Worm (Caenorhabditis elegans) whole organism, late embryonic: ENCODE measurements around the gene acs-14.

Source experiments
- C08G9.2 ChIP-seq: sonication (generic microtip); optimal IDR thresholded peaks from 2 replicates; lab custom pipeline; 2016; ENCODE audit warnings: mild to moderate bottlenecking, missing genetic modification characterization, moderate library complexity, missing compliant biosample characterization
- K09A11.1 ChIP-seq: sonication (generic microtip); optimal IDR thresholded peaks from 2 replicates; lab custom pipeline; 2017; ENCODE audit warnings: antibody characterized with exemption, mild to moderate bottlenecking, missing genetic modification characterization, missing compliant biosample characterization; ENCODE audit not compliant: insufficient read depth
- ama-1 ChIP-seq: fragments of 150-350 bp; optimal IDR thresholded peaks from 2 replicates; lab custom pipeline; 2014
- ceh-14 ChIP-seq: sonication (generic microtip); optimal IDR thresholded peaks from 2 replicates; lab custom pipeline; 2016; ENCODE audit warnings: missing genotype, missing genetic modification characterization, missing compliant biosample characterization
- ceh-2 ChIP-seq: sonication (generic microtip); optimal IDR thresholded peaks from 2 replicates; lab custom pipeline; 2016; ENCODE audit warnings: missing genotype, missing genetic modification characterization, missing compliant biosample characterization
- ceh-22 ChIP-seq: sonication (generic microtip); optimal IDR thresholded peaks from 2 replicates; lab custom pipeline; 2017; ENCODE audit warnings: missing biosample characterization, missing genetic modification characterization
- ceh-24 ChIP-seq: sonication (generic microtip); optimal IDR thresholded peaks from 2 replicates; lab custom pipeline; 2016; ENCODE audit warnings: mild to moderate bottlenecking, missing genetic modification characterization, missing compliant biosample characterization
- ceh-31 ChIP-seq: sonication (generic microtip); optimal IDR thresholded peaks from 2 replicates; lab custom pipeline; 2016; ENCODE audit warnings: missing genetic modification characterization, missing compliant biosample characterization
- ceh-34 ChIP-seq: sonication (generic microtip); optimal IDR thresholded peaks from 2 replicates; lab custom pipeline; 2016; ENCODE audit warnings: mild to moderate bottlenecking, missing genetic modification characterization, missing compliant biosample characterization
- ceh-45 ChIP-seq: fragments of 200-800 bp; sonication (Bioruptor generic); IDR thresholded peaks from 2 replicates; pipeline ENCODE4 v1.3.6; 2022; ENCODE audit warnings: missing genetic modification reagents, missing genetic modification characterization, missing compliant biosample characterization
- ceh-48 ChIP-seq: sonication (generic microtip); optimal IDR thresholded peaks from 2 replicates; lab custom pipeline; 2016; ENCODE audit warnings: missing genetic modification characterization, inconsistent platforms, missing compliant biosample characterization
- ceh-6 ChIP-seq: fragments of 200-800 bp; sonication (Bioruptor generic); optimal IDR thresholded peaks from 2 replicates; lab custom pipeline; 2018; ENCODE audit warnings: mild to moderate bottlenecking, missing genetic modification characterization, missing compliant biosample characterization
- ceh-9 ChIP-seq: sonication (generic microtip); optimal IDR thresholded peaks from 2 replicates; lab custom pipeline; 2016; ENCODE audit warnings: mild to moderate bottlenecking, missing genetic modification characterization, inconsistent platforms, missing compliant biosample characterization
- dmd-4 ChIP-seq: sonication (generic microtip); optimal IDR thresholded peaks from 2 replicates; lab custom pipeline; 2016; ENCODE audit warnings: borderline replicate concordance, missing genetic modification characterization, missing compliant biosample characterization
- dve-1 ChIP-seq: sonication (generic microtip); optimal IDR thresholded peaks from 2 replicates; lab custom pipeline; 2017; ENCODE audit warnings: antibody characterized with exemption, mild to moderate bottlenecking, missing genetic modification characterization, missing compliant biosample characterization
- elt-4 ChIP-seq: sonication (generic microtip); optimal IDR thresholded peaks from 2 replicates; lab custom pipeline; 2016; ENCODE audit warnings: missing genetic modification characterization, missing compliant biosample characterization
- ets-4 ChIP-seq: sonication (generic microtip); optimal IDR thresholded peaks from 2 replicates; lab custom pipeline; 2016; ENCODE audit warnings: missing genetic modification characterization, missing compliant biosample characterization
- eyg-1 ChIP-seq: sonication (generic microtip); optimal IDR thresholded peaks from 2 replicates; lab custom pipeline; 2016; ENCODE audit warnings: missing genotype, missing genetic modification characterization, missing compliant biosample characterization
- fax-1 ChIP-seq: sonication (generic microtip); optimal IDR thresholded peaks from 2 replicates; lab custom pipeline; 2016; ENCODE audit warnings: missing genotype, missing genetic modification characterization, missing compliant biosample characterization
- gmeb-2 ChIP-seq: sonication (generic microtip); optimal IDR thresholded peaks from 2 replicates; lab custom pipeline; 2016; ENCODE audit warnings: missing genetic modification characterization, inconsistent platforms, missing compliant biosample characterization
- hlh-13 ChIP-seq: fragments of 200-800 bp; sonication (Bioruptor generic); optimal IDR thresholded peaks from 2 replicates; lab custom pipeline; 2018; ENCODE audit warnings: mild to moderate bottlenecking, missing genetic modification characterization, missing compliant biosample characterization
- hlh-15 ChIP-seq: sonication (generic microtip); optimal IDR thresholded peaks from 2 replicates; lab custom pipeline; 2016; ENCODE audit warnings: missing genetic modification characterization, missing compliant biosample characterization
- hlh-8 ChIP-seq: sonication (generic microtip); optimal IDR thresholded peaks from 2 replicates; lab custom pipeline; 2016; ENCODE audit warnings: missing genotype, missing genetic modification characterization, missing compliant biosample characterization
- lim-6 ChIP-seq: sonication (generic microtip); optimal IDR thresholded peaks from 2 replicates; lab custom pipeline; 2016; ENCODE audit warnings: missing genetic modification characterization, missing compliant biosample characterization
- lin-11 ChIP-seq: fragments of 200-800 bp; sonication (Bioruptor generic); optimal IDR thresholded peaks from 2 replicates; lab custom pipeline; 2018; ENCODE audit warnings: mild to moderate bottlenecking, missing genetic modification characterization, missing compliant biosample characterization
- mec-3 ChIP-seq: sonication (generic microtip); optimal IDR thresholded peaks from 2 replicates; lab custom pipeline; 2016; ENCODE audit warnings: borderline replicate concordance, missing genetic modification characterization, missing compliant biosample characterization
- nfya-1 ChIP-seq: sonication (generic microtip); optimal IDR thresholded peaks from 2 replicates; lab custom pipeline; 2017; ENCODE audit warnings: missing genetic modification characterization, mild to moderate bottlenecking, missing compliant biosample characterization, antibody characterized with exemption, moderate library complexity
- nhr-11 ChIP-seq: fragments of 150-350 bp; optimal IDR thresholded peaks from 2 replicates; lab custom pipeline; 2014; ENCODE audit warnings: missing biosample characterization, missing genetic modification characterization
- nhr-232 ChIP-seq: sonication (generic microtip); optimal IDR thresholded peaks from 2 replicates; lab custom pipeline; 2016; ENCODE audit warnings: missing genetic modification characterization, missing compliant biosample characterization
- odd-2 ChIP-seq: sonication (generic microtip); optimal IDR thresholded peaks from 2 replicates; lab custom pipeline; 2017; ENCODE audit warnings: antibody characterized with exemption, mild to moderate bottlenecking, missing genetic modification characterization, missing compliant biosample characterization
- pag-3 ChIP-seq: sonication (generic microtip); optimal IDR thresholded peaks from 2 replicates; lab custom pipeline; 2016; ENCODE audit warnings: missing compliant biosample characterization, missing genetic modification characterization, borderline replicate concordance
- pat-9 ChIP-seq: fragments of 200-800 bp; sonication (Bioruptor generic); optimal IDR thresholded peaks from 2 replicates; lab custom pipeline; 2018; ENCODE audit warnings: mild to moderate bottlenecking, missing genetic modification characterization, moderate library complexity, missing compliant biosample characterization
- pax-1 ChIP-seq: fragments of 150-350 bp; optimal IDR thresholded peaks from 2 replicates; lab custom pipeline; 2014; ENCODE audit warnings: missing biosample characterization, missing genetic modification characterization
- pha-4 ChIP-seq: fragments of 150-350 bp; optimal IDR thresholded peaks from 2 replicates; lab custom pipeline; 2018; ENCODE audit warnings: missing biosample characterization, missing genetic modification reagents, missing genetic modification characterization
- pqm-1 ChIP-seq: sonication (generic microtip); optimal IDR thresholded peaks from 2 replicates; lab custom pipeline; 2016; ENCODE audit warnings: missing genetic modification characterization, missing compliant biosample characterization
- pros-1 ChIP-seq: fragments of 150-350 bp; optimal IDR thresholded peaks from 2 replicates; lab custom pipeline; 2014; ENCODE audit warnings: missing biosample characterization, missing genetic modification reagents, missing genetic modification characterization
- ref-2 ChIP-seq: sonication (generic microtip); optimal IDR thresholded peaks from 2 replicates; lab custom pipeline; 2016; ENCODE audit warnings: missing genetic modification characterization, missing compliant biosample characterization
- rnt-1 ChIP-seq: sonication (generic microtip); optimal IDR thresholded peaks from 2 replicates; lab custom pipeline; 2016; ENCODE audit warnings: missing genetic modification characterization, missing compliant biosample characterization
- sox-2 ChIP-seq: fragments of 200-800 bp; sonication (Bioruptor generic); IDR thresholded peaks from 2 replicates; pipeline ENCODE4 v1.3.6; 2022; ENCODE audit warnings: missing genetic modification reagents, missing genetic modification characterization, missing compliant biosample characterization
- sox-4 ChIP-seq: sonication (generic microtip); optimal IDR thresholded peaks from 2 replicates; lab custom pipeline; 2017; ENCODE audit warnings: mild to moderate bottlenecking, missing genetic modification characterization, inconsistent platforms, missing compliant biosample characterization
- syd-9 ChIP-seq: sonication (generic microtip); optimal IDR thresholded peaks from 2 replicates; lab custom pipeline; 2016; ENCODE audit warnings: mild to moderate bottlenecking, missing genetic modification characterization, moderate library complexity, missing compliant biosample characterization
- tbx-2 ChIP-seq: sonication (generic microtip); optimal IDR thresholded peaks from 2 replicates; lab custom pipeline; 2016; ENCODE audit warnings: missing genetic modification characterization, missing compliant biosample characterization
- ttx-3 ChIP-seq: sonication (generic microtip); optimal IDR thresholded peaks from 2 replicates; lab custom pipeline; 2016; ENCODE audit warnings: missing genetic modification reagents, missing genetic modification characterization, missing compliant biosample characterization
- unc-42 ChIP-seq: sonication (generic microtip); optimal IDR thresholded peaks from 2 replicates; lab custom pipeline; 2016; ENCODE audit warnings: missing genotype, missing genetic modification characterization, missing compliant biosample characterization
- unc-55 ChIP-seq: sonication (generic microtip); optimal IDR thresholded peaks from 2 replicates; lab custom pipeline; 2017; ENCODE audit warnings: missing biosample characterization, missing genetic modification reagents, missing genetic modification characterization
- zip-5 ChIP-seq: sonication (generic microtip); optimal IDR thresholded peaks from 2 replicates; lab custom pipeline; 2016; ENCODE audit warnings: missing genetic modification characterization, missing compliant biosample characterization

Gene acs-14

DNA sequence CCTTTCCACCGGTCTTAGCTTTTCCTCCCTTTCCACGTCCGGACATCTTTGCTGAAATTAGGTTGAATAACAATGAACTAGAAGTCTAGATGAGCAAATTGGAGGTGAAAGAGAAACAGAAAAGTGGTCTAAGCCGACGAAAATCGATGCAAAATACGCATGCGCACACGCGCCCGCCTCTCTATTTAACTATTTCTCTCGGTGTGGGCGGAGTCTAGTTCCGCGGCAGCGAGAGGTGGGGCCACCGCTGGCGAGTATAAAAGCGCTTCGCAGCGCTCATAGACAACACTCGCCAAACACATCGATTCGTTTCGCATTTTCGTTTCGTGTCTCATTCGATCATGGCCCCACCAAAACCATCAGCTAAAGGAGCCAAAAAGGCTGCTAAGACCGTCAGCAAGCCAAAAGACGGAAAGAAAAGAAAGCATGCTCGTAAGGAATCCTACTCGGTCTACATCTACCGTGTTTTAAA is 37.3 kb downstream of the acs-14 start, which contains the start of the genes his-35 and his-41:
his-35 (minus strand) TSS at position 51 of the 472 bp plus-strand sequence.
his-41 (plus strand) TSS at position 299 of the 472 bp plus-strand sequence.
- no peak for TF ChIP-seq ceh-14
- no peak for TF ChIP-seq ets-4 (tag; lab: Kevin White, UChicago)
- peak; percentile 11 for TF ChIP-seq rnt-1
- TF ChIP-seq nhr-232 (tag; lab: Kevin White, UChicago), result no peak
- no peak for TF ChIP-seq unc-42 (tag; lab: Kevin White, UChicago)
- TF ChIP-seq elt-4 (tag; lab: Kevin White, UChicago), result no peak
- no peak for TF ChIP-seq nhr-11 (tag; lab: Kevin White, UChicago)
- TF ChIP-seq mec-3 (tag; lab: Kevin White, UChicago), result no peak
- TF ChIP-seq eyg-1 (tag; lab: Kevin White, UChicago), result no peak
- peak; percentile 11 for TF ChIP-seq ceh-31 (tag; lab: Kevin White, UChicago)
- no peak for TF ChIP-seq odd-2 (tag; lab: Kevin White, UChicago)
- TF ChIP-seq lim-6 (tag; lab: Kevin White, UChicago), result no peak
- no peak for TF ChIP-seq pros-1 (tag; lab: Kevin White, UChicago)
- TF ChIP-seq pha-4 (tag; lab: Kevin White, UChicago), result no peak
- no peak for TF ChIP-seq ceh-6 (GFP tag; lab: Kevin White, UChicago)
- TF ChIP-seq ceh-34 (tag; lab: Kevin White, UChicago), result no peak
- TF ChIP-seq gmeb-2, result no peak
- no peak for TF ChIP-seq fax-1 (tag; lab: Kevin White, UChicago)
- TF ChIP-seq K09A11.1 (tag; lab: Kevin White, UChicago), result no peak
- TF ChIP-seq nfya-1 (tag; lab: Kevin White, UChicago), result peak; percentile 39
- no peak for TF ChIP-seq dmd-4 (tag; lab: Kevin White, UChicago)
- TF ChIP-seq ceh-45 (GFP tag; lab: Robert Waterston, UW), result no peak
- no peak for TF ChIP-seq ama-1 (lab: Kevin White, UChicago)
- TF ChIP-seq zip-5, result no peak
- TF ChIP-seq ttx-3 (tag; lab: Kevin White, UChicago), result no peak
- TF ChIP-seq hlh-15, result no peak
- TF ChIP-seq pax-1 (tag; lab: Kevin White, UChicago), result no peak
- TF ChIP-seq ceh-24 (tag; lab: Kevin White, UChicago), result no peak
- no peak for TF ChIP-seq hlh-13 (GFP tag; lab: Kevin White, UChicago)
- TF ChIP-seq ceh-9 (tag; lab: Kevin White, UChicago), result no peak
- no peak for TF ChIP-seq sox-2 (GFP tag; lab: Robert Waterston, UW)
- TF ChIP-seq ceh-48 (tag; lab: Kevin White, UChicago), result peak; percentile 56
- no peak for TF ChIP-seq ceh-2 (tag; lab: Kevin White, UChicago)
- TF ChIP-seq dve-1 (tag; lab: Kevin White, UChicago), result peak; percentile 6
- TF ChIP-seq unc-55 (GFP tag; lab: Kevin White, UChicago), result no peak

DNA sequence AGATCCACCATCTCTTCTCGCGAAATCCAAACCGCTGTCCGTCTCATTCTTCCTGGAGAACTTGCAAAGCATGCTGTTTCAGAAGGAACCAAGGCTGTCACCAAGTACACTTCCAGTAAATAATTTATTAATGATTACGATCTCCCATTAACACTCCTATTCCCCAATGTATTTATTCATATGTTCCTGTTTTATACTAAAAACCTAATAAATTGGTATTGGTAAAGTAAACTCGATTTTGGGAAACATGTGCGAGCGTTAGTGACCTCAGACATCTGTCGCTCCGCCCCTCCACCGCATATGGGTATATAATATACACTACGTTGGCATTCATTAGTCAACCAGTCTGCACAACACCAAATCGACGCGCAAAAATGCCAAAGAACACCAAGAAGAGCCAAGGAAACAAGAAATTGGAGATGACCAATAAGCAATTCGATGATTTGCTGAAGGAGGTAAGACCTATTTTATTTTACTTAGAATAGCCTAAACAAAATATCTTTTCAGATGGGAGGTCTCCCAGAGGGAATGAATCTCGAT is 38.2 kb downstream of the acs-14 start, which contains the start of gene C50F4.6:
C50F4.6 (plus strand) TSS at position 51 of the 540 bp plus-strand sequence.
- TF ChIP-seq nfya-1 (tag; lab: Kevin White, UChicago) (peak; percentile 22), ets-4 (tag; lab: Kevin White, UChicago) (no peak)

DNA sequence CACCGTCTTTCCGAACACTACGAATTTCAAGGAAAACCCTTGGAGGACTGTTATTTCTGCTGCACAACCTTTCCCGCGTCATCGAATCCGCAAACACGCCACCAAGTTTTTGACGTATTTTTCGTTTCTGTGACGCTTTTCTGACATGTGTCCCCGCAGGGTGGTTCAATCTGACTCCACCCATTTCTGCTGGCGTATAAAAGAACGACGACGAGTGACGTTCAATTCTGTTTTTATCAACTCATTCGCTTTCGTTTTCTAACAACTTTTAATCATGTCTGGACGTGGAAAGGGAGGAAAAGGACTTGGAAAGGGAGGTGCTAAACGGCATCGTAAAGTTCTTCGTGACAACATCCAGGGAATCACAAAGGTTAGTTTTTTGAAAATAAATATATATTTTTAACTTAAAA is 38.9 kb downstream of the acs-14 start, which contains the start of gene his-37:
his-37 (plus strand) TSS at position 246 of the 410 bp plus-strand sequence.
- peak; percentile 92 for TF ChIP-seq tbx-2 (tag; lab: Kevin White, UChicago)
- no peak for TF ChIP-seq ceh-22 (tag; lab: Kevin White, UChicago)
- TF ChIP-seq syd-9 (tag; lab: Kevin White, UChicago), result peak; percentile 57
- TF ChIP-seq lim-6 (tag; lab: Kevin White, UChicago), result no peak
- no peak for TF ChIP-seq pha-4 (tag; lab: Kevin White, UChicago)
- TF ChIP-seq lin-11 (tag; lab: Kevin White, UChicago), result no peak
- no peak for TF ChIP-seq hlh-13 (GFP tag; lab: Kevin White, UChicago)
- peak; percentile 67 for TF ChIP-seq ceh-34 (tag; lab: Kevin White, UChicago)
- TF ChIP-seq ref-2, result peak; percentile 85
- peak; percentile 92 for TF ChIP-seq unc-55 (GFP tag; lab: Kevin White, UChicago)
- TF ChIP-seq C08G9.2 (tag; lab: Kevin White, UChicago), result peak; percentile 44
- peak; percentile 76 for TF ChIP-seq pqm-1
- peak; percentile 41 for TF ChIP-seq hlh-8 (tag; lab: Kevin White, UChicago)
- TF ChIP-seq ceh-31 (tag; lab: Kevin White, UChicago), result peak; percentile 96
- no peak for TF ChIP-seq hlh-15
- no peak for TF ChIP-seq K09A11.1 (tag; lab: Kevin White, UChicago)
- no peak for TF ChIP-seq fax-1 (tag; lab: Kevin White, UChicago)
- no peak for TF ChIP-seq pag-3 (tag; lab: Kevin White, UChicago)
- peak; percentile 93 for TF ChIP-seq rnt-1
- TF ChIP-seq pat-9 (tag; lab: Kevin White, UChicago), result no peak
- TF ChIP-seq ceh-9 (tag; lab: Kevin White, UChicago), result no peak
- TF ChIP-seq sox-4 (tag; lab: Kevin White, UChicago), result no peak
- peak; percentile 43 for TF ChIP-seq ceh-48 (tag; lab: Kevin White, UChicago)
- TF ChIP-seq ama-1 (lab: Kevin White, UChicago), result no peak
